Worm (Caenorhabditis elegans): ENCODE data around the gene str-1.

The str-1 gene

DNA sequence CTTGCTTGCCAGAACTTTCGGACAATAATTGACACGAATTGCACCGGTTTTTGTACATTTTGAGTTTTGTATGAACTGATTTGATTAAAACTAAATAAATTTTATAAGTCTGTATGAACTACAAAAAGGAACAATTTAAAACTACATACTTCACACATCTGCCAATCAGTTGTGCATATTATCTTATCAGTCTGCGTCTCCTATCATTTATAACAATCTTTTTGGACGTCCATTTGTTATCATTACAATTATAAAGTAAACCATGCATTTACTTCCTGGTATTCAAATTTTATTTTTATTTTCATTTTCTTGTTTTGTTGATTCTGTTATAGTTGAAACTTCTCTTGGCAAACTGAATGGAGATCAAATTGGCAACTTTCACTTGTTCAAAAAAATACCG lies 6.7 kb downstream of the str-1 start, which contains the start of gene cest-10:
cest-10 (plus strand) TSS at position 254 of the 400 bp plus-strand sequence.
- TF ChIP-seq hmg-20 (GFP tag; IDR thresholded peaks at IDR 0.05) (no peak), F52B5.7 (tag; optimal IDR thresholded peaks at IDR 0.05) (no peak), unc-62 (GFP tag; optimal IDR thresholded peaks at IDR 0.05) (peak; percentile 54), ztf-6 (GFP tag; IDR thresholded peaks at IDR 0.05) (no peak), sptf-2 (GFP tag; optimal IDR thresholded peaks at IDR 0.05) (no peak), madf-3 (GFP tag; IDR thresholded peaks at IDR 0.05) (no peak), snpc-1.3 (tag; optimal IDR thresholded peaks at IDR 0.05; ENCODE audit: insufficient read depth) (no peak), nhr-80 (tag; optimal IDR thresholded peaks at IDR 0.05) (peak; percentile 72), rec-8 (tag; optimal IDR thresholded peaks at IDR 0.05) (no peak), let-607 (tag; optimal IDR thresholded peaks at IDR 0.05) (peak in 1 of 2 experiments; percentile 67)

DNA sequence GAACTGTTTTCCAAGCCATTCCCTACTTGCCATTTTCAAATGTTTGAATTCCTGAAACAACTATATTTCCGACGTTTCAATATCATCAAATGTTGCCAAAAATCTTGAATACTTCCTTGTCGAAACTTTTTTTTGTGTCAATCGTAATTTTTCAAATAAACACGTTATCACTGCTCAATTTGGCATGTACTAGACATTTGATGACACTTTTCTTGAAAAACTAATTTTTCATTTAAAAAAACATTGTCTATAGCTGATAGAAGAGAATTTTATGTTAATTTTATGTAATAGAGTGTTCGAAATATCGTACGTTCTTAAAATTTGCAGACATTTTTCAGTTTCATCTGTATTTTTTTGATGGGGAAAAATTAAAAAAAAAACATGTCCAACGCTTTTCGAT lies 9.2 kb downstream of the str-1 start:
- TF ChIP-seq snpc-3.4 (tag; optimal IDR thresholded peaks at IDR 0.05), result no peak
- no peak for TF ChIP-seq mcd-1 (GFP tag; IDR thresholded peaks at IDR 0.05)
- TF ChIP-seq him-1 (tag; optimal IDR thresholded peaks at IDR 0.05), result no peak
- TF ChIP-seq let-607 (tag; optimal IDR thresholded peaks at IDR 0.05), result peak; percentile 60 to 85
- TF ChIP-seq aptf-3 (GFP tag; IDR thresholded peaks at IDR 0.05), result no peak
- TF ChIP-seq ztf-22 (GFP tag; optimal IDR thresholded peaks at IDR 0.05), result peak; percentile 47
- TF ChIP-seq nfya-2 (GFP tag; IDR thresholded peaks at IDR 0.05), result no peak
- no peak for TF ChIP-seq bed-2 (GFP tag; IDR thresholded peaks at IDR 0.05)
- peak; percentile 78 for TF ChIP-seq nhr-80 (tag; optimal IDR thresholded peaks at IDR 0.05)
- no peak for TF ChIP-seq ama-1 (optimal IDR thresholded peaks at IDR 0.05)
- TF ChIP-seq ama-1 (GFP tag; optimal IDR thresholded peaks at IDR 0.05), result no peak
- TF ChIP-seq pha-4 (tag; optimal IDR thresholded peaks at IDR 0.05), result peak; percentile 36
- peak; percentile 75 for TF ChIP-seq unc-62 (GFP tag; optimal IDR thresholded peaks at IDR 0.05)
- no peak for TF ChIP-seq cebp-1 (GFP tag; IDR thresholded peaks at IDR 0.05)
- no peak for TF ChIP-seq cebp-1 (tag; optimal IDR thresholded peaks at IDR 0.05)

DNA sequence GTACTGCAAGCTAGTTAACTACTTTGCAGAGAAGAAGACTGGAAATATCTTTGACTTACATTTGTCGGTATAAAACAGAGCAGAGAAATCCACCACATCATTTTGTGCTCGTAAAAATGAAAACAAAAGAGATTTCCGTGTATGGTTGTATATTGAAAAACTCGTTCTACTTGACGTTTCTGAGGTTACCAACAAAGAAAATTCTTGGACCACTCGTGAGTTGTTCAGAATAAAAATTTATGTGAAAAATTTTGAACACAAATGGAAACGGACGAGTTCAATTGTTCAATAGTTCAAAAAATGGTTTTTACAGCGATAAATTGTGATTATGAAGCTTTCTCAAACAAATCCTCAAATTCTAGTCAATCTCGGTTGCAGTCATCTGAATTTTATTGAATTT lies 11.0 kb downstream of the str-1 start, which contains the start of gene clec-179:
clec-179 (minus strand) TSS at position 101 of the 400 bp plus-strand sequence.
- TF ChIP-seq hsf-1 (GFP tag; IDR thresholded peaks at IDR 0.05) (no peak), egl-18 (GFP tag; IDR thresholded peaks at IDR 0.05) (no peak), madf-10 (tag; optimal IDR thresholded peaks at IDR 0.05) (no peak), him-1 (tag; optimal IDR thresholded peaks at IDR 0.05) (no peak), F10E7.11 (tag; optimal IDR thresholded peaks at IDR 0.05) (no peak), C17E4.6 (GFP tag; IDR thresholded peaks at IDR 0.05) (no peak), lag-1 (GFP tag; IDR thresholded peaks at IDR 0.05) (no peak), bed-1 (GFP tag; IDR thresholded peaks at IDR 0.05) (no peak), K11D2.4 (GFP tag; IDR thresholded peaks at IDR 0.05) (no peak), attf-6 (GFP tag; IDR thresholded peaks at IDR 0.05) (no peak), ets-4 (GFP tag; optimal IDR thresholded peaks at IDR 0.05) (no peak), snpc-4 (GFP tag; optimal IDR thresholded peaks at IDR 0.05) (no peak), snpc-4 (tag; optimal IDR thresholded peaks at IDR 0.05) (no peak), B0035.1 (tag; optimal IDR thresholded peaks at IDR 0.05) (no peak), unc-130 (GFP tag; optimal IDR thresholded peaks at IDR 0.05) (no peak), F22D6.2 (tag; optimal IDR thresholded peaks at IDR 0.05) (no peak), lin-26 (GFP tag; IDR thresholded peaks at IDR 0.05) (no peak), F57A8.1 (GFP tag; optimal IDR thresholded peaks at IDR 0.05) (no peak), hlh-12 (tag; optimal IDR thresholded peaks at IDR 0.05) (no peak), Y79H2A.3 (GFP tag; conservative IDR thresholded peaks at IDR 0.05) (no peak), lin-54 (GFP tag; optimal IDR thresholded peaks at IDR 0.05) (no peak)
